Worm (Caenorhabditis elegans) whole organism, L1 larva: ENCODE results near the gene F58E2.5.

Source experiments
- C04F5.9 ChIP-seq: sonication (generic microtip); optimal IDR thresholded peaks from 2 replicates; lab custom pipeline; 2016; ENCODE audit warnings: missing genetic modification characterization, missing compliant biosample characterization
- F16B12.6 ChIP-seq: fragments of 150-350 bp; optimal IDR thresholded peaks from 2 replicates; lab custom pipeline; 2014; ENCODE audit warnings: missing biosample characterization, missing genetic modification characterization
- aha-1 ChIP-seq: fragments of 150-350 bp; optimal IDR thresholded peaks from 2 replicates; lab custom pipeline; 2014; ENCODE audit warnings: missing biosample characterization, missing genetic modification characterization
- alr-1 ChIP-seq: fragments of 200-800 bp; sonication (Bioruptor generic); optimal IDR thresholded peaks from 2 replicates; lab custom pipeline; 2018; ENCODE audit warnings: borderline replicate concordance, mild to moderate bottlenecking, missing genetic modification characterization, missing compliant biosample characterization
- ceh-63 ChIP-seq: fragments of 200-800 bp; sonication (Bioruptor generic); optimal IDR thresholded peaks from 2 replicates; lab custom pipeline; 2018; ENCODE audit warnings: mild to moderate bottlenecking, missing genetic modification characterization, missing compliant biosample characterization
- ceh-82 ChIP-seq, 3 experiments: fragments of 150-350 bp in 1 of 3; sonication (generic microtip) in 2 of 3; optimal IDR thresholded peaks; 2 replicates each; lab custom pipeline; 2014 to 2017; ENCODE audit warnings: missing biosample characterization in 3 of 3, missing genetic modification characterization in 3 of 3
- dpl-1 ChIP-seq, 3 experiments: fragments of 150-350 bp in 2 of 3; sonication (generic microtip) in 1 of 3; optimal IDR thresholded peaks; 2 replicates each; lab custom pipeline; 2014 to 2017; ENCODE audit warnings: missing biosample characterization in 3 of 3, missing genetic modification characterization in 3 of 3, missing genetic modification reagents in 3 of 3
- dsc-1 ChIP-seq: sonication (generic microtip); optimal IDR thresholded peaks from 2 replicates; lab custom pipeline; 2016; ENCODE audit warnings: mild to moderate bottlenecking, missing genetic modification characterization, missing compliant biosample characterization
- efl-1 ChIP-seq, 4 experiments: fragments of 150-350 bp; optimal IDR thresholded peaks in 3 of 4; peaks in 1 of 4; 1 replicate in 1 of 4; 2 replicates in 3 of 4; lab custom pipeline; 2014; ENCODE audit warnings: missing biosample characterization in 2 of 4, missing genetic modification characterization in 2 of 4, missing genetic modification reagents in 2 of 4
- egl-13 ChIP-seq: sonication (generic microtip); optimal IDR thresholded peaks from 2 replicates; lab custom pipeline; 2016; ENCODE audit warnings: missing genotype, missing genetic modification reagents, missing genetic modification characterization, missing compliant biosample characterization
- egl-27 ChIP-seq, 2 experiments: fragments of 150-350 bp in 1 of 2; sonication (generic microtip); optimal IDR thresholded peaks; 3 replicates each; lab custom pipeline; 2017 to 2018; ENCODE audit warnings: missing biosample characterization in 2 of 2, missing genetic modification characterization in 2 of 2, missing genetic modification reagents in 2 of 2
- elt-2 ChIP-seq: sonication (generic microtip); optimal IDR thresholded peaks from 2 replicates; lab custom pipeline; 2016; ENCODE audit warnings: missing genetic modification characterization, mild to moderate bottlenecking, inconsistent platforms, missing compliant biosample characterization, missing genetic modification reagents
- ets-5 ChIP-seq: fragments of 200-800 bp; sonication (Bioruptor generic); IDR thresholded peaks from 2 replicates; pipeline ENCODE4 v1.3.6; 2022; ENCODE audit warnings: missing genetic modification characterization, missing compliant biosample characterization
- fkh-10 ChIP-seq: sonication (generic microtip); optimal IDR thresholded peaks from 2 replicates; lab custom pipeline; 2017; ENCODE audit warnings: missing biosample characterization, missing genetic modification reagents, missing genetic modification characterization
- fkh-4 ChIP-seq: sonication (generic microtip); optimal IDR thresholded peaks from 2 replicates; lab custom pipeline; 2016; ENCODE audit warnings: missing compliant biosample characterization, missing genetic modification characterization, borderline replicate concordance
- fkh-8 ChIP-seq: sonication (generic microtip); optimal IDR thresholded peaks from 2 replicates; lab custom pipeline; 2016; ENCODE audit warnings: mild to moderate bottlenecking, missing genetic modification characterization, missing compliant biosample characterization
- fos-1 ChIP-seq: fragments of 150-350 bp; optimal IDR thresholded peaks from 2 replicates; lab custom pipeline; 2014; ENCODE audit warnings: missing biosample characterization, missing genetic modification characterization
- lin-15B ChIP-seq: fragments of 150-350 bp; sonication (generic microtip); optimal IDR thresholded peaks from 3 replicates; lab custom pipeline; 2014; ENCODE audit warnings: missing biosample characterization, missing genetic modification characterization
- lin-35 ChIP-seq, 2 experiments: fragments of 150-350 bp; optimal IDR thresholded peaks; 2 replicates each; lab custom pipeline; 2014; ENCODE audit warnings: missing biosample characterization in 2 of 2, missing genetic modification characterization in 2 of 2, missing genetic modification reagents in 2 of 2
- lin-39 ChIP-seq: fragments of 150-350 bp; optimal IDR thresholded peaks from 2 replicates; lab custom pipeline; 2014; ENCODE audit warnings: missing biosample characterization, missing genetic modification reagents, missing genetic modification characterization
- lsy-2 ChIP-seq, 2 experiments: fragments of 150-350 bp; optimal IDR thresholded peaks; 2 replicates each; lab custom pipeline; 2014; ENCODE audit warnings: missing biosample characterization in 2 of 2, missing genetic modification characterization in 2 of 2
- mdl-1 ChIP-seq, 2 experiments: fragments of 150-350 bp; optimal IDR thresholded peaks; 2 replicates each; lab custom pipeline; 2014 to 2017; ENCODE audit warnings: missing biosample characterization in 2 of 2, missing genetic modification characterization in 2 of 2, inconsistent platforms in 1 of 2
- mep-1 ChIP-seq: fragments of 150-350 bp; optimal IDR thresholded peaks from 2 replicates; lab custom pipeline; 2014; ENCODE audit warnings: missing biosample characterization, missing genetic modification characterization
- nhr-12 ChIP-seq: sonication (generic microtip); optimal IDR thresholded peaks from 2 replicates; lab custom pipeline; 2017; ENCODE audit warnings: missing biosample characterization, missing genetic modification characterization
- nhr-20 ChIP-seq: sonication (generic microtip); optimal IDR thresholded peaks from 2 replicates; lab custom pipeline; 2016; ENCODE audit warnings: mild to moderate bottlenecking, missing genetic modification characterization, missing compliant biosample characterization
- nhr-28 ChIP-seq: fragments of 150-350 bp; optimal IDR thresholded peaks from 2 replicates; lab custom pipeline; 2014; ENCODE audit warnings: missing biosample characterization, missing genetic modification characterization
- nhr-76 ChIP-seq: sonication (generic microtip); optimal IDR thresholded peaks from 2 replicates; lab custom pipeline; 2017; ENCODE audit warnings: missing biosample characterization, missing genetic modification characterization
- nhr-77 ChIP-seq: fragments of 150-350 bp; optimal IDR thresholded peaks from 2 replicates; lab custom pipeline; 2014; ENCODE audit warnings: missing biosample characterization, missing genetic modification characterization
- nhr-85 ChIP-seq: sonication (generic microtip); peaks from one replicate; lab custom pipeline; 2016; ENCODE audit warnings: missing genetic modification characterization, inconsistent platforms, missing compliant biosample characterization
- nhr-90 ChIP-seq: sonication (generic microtip); optimal IDR thresholded peaks from 2 replicates; lab custom pipeline; 2016; ENCODE audit warnings: mild to moderate bottlenecking, missing genetic modification characterization, missing compliant biosample characterization; ENCODE audit not compliant: poor library complexity
- pax-3 ChIP-seq: fragments of 200-800 bp; sonication (Bioruptor generic); optimal IDR thresholded peaks from 2 replicates; lab custom pipeline; 2018; ENCODE audit warnings: mild to moderate bottlenecking, missing genetic modification characterization, moderate library complexity, missing compliant biosample characterization
- pqm-1 ChIP-seq: sonication (generic microtip); optimal IDR thresholded peaks from 3 replicates; lab custom pipeline; 2017; ENCODE audit warnings: missing biosample characterization, missing genetic modification characterization
- skn-1 ChIP-seq: fragments of 150-350 bp; optimal IDR thresholded peaks from 2 replicates; lab custom pipeline; 2014; ENCODE audit warnings: missing biosample characterization, missing genetic modification characterization
- snpc-4 ChIP-seq: fragments of 150-350 bp; optimal IDR thresholded peaks from 2 replicates; lab custom pipeline; 2014; ENCODE audit warnings: missing biosample characterization, missing genetic modification characterization
- snu-23 ChIP-seq: sonication (generic microtip); optimal IDR thresholded peaks from 2 replicates; lab custom pipeline; 2016; ENCODE audit warnings: missing genetic modification characterization, missing compliant biosample characterization
- sup-37 ChIP-seq: fragments of 200-800 bp; sonication (Bioruptor generic); optimal IDR thresholded peaks from 2 replicates; lab custom pipeline; 2018; ENCODE audit warnings: mild to moderate bottlenecking, missing genetic modification characterization, missing compliant biosample characterization
- swsn-7 ChIP-seq: sonication (generic microtip); optimal IDR thresholded peaks from 2 replicates; lab custom pipeline; 2016; ENCODE audit warnings: missing genetic modification characterization, missing compliant biosample characterization
- tbx-2 ChIP-seq: sonication (generic microtip); optimal IDR thresholded peaks from 2 replicates; lab custom pipeline; 2016; ENCODE audit warnings: missing genetic modification characterization, missing compliant biosample characterization
- unc-130 ChIP-seq: fragments of 150-350 bp; optimal IDR thresholded peaks from 2 replicates; lab custom pipeline; 2017; ENCODE audit warnings: missing biosample characterization, missing genetic modification characterization, inconsistent platforms
- unc-30 ChIP-seq: sonication (generic microtip); optimal IDR thresholded peaks from 2 replicates; lab custom pipeline; 2017; ENCODE audit warnings: missing biosample characterization, missing genetic modification characterization
- unc-86 ChIP-seq: sonication (generic microtip); optimal IDR thresholded peaks from 2 replicates; lab custom pipeline; 2016; ENCODE audit warnings: missing genetic modification characterization, missing compliant biosample characterization
- unc-98 ChIP-seq: fragments of 200-800 bp; sonication (Bioruptor generic); IDR thresholded peaks from 2 replicates; pipeline ENCODE4 v1.3.6; 2022; ENCODE audit warnings: missing genetic modification characterization, missing compliant biosample characterization
- xbp-1 ChIP-seq: sonication (generic microtip); optimal IDR thresholded peaks from 2 replicates; lab custom pipeline; 2016; ENCODE audit warnings: missing genetic modification characterization, missing compliant biosample characterization
- zag-1 ChIP-seq: fragments of 150-350 bp; optimal IDR thresholded peaks from 2 replicates; lab custom pipeline; 2014; ENCODE audit warnings: missing biosample characterization, missing genetic modification characterization

Gene F58E2.5

DNA sequence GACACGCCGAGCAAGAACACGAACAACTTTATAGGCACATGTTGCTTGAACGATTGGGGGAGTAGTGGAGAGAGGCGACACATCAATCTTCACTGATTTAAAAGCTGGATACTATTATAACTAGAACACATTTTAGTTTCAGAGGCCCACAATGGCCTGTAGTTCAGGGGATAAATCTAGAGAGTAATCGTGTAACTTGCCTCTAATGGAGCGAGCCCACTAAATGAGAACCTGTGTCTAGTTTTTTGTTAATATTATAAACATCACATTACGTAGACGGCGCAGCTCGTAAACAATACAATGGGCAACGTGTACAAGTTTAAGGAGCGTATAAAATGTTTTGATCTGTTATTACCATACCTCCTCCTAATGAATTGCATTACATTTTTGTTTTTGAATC, at the start of gene F58E2.5:
Gene F58E2.5 (plus strand): TSS at position 301 of the 400 bp plus-strand sequence.
- TF ChIP-seq ceh-63 (GFP tag; lab: Kevin White, UChicago) (no peak), elt-2 (no peak), xbp-1 (tag; lab: Kevin White, UChicago) (no peak), egl-13 (tag; lab: Kevin White, UChicago) (no peak), nhr-90 (tag; lab: Kevin White, UChicago) (no peak), fkh-8 (no peak), nhr-20 (no peak), nhr-12 (no peak), egl-27 (tag; optimal IDR thresholded peaks at IDR 0.05; lab: Kevin White, UChicago) (no peak), unc-98 (no peak), mdl-1 (tag; optimal IDR thresholded peaks at IDR 0.05; lab: Kevin White, UChicago) (no peak), ets-5 (GFP tag; lab: Robert Waterston, UW) (no peak), fos-1 (tag; lab: Kevin White, UChicago) (no peak), ceh-82 (tag; optimal IDR thresholded peaks at IDR 0.05; lab: Kevin White, UChicago) (no peak), fkh-4 (no peak)
- TF ChIP-seq, all 84 proteins: peak for 0

DNA sequence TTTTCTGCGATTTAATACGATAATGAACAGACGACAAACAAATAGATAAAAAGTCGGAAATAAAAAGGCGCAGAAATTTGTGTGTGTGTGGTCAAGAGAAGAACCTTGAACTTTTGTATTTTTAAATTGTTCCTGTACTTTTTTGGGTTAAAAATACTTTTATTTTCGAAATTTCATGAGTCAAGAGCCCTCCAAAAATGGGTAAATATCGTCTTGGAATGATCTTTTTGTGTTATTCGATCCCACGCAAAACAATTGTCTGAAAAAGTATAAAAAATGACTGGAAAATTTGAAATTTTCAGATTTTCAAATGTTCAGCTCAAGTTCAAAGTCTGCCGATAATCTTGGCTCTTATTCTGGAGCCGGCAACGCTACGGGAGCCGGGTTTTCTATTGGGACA, 49.1 kb upstream of the F58E2.5 start, which contains the start of gene C04C3.14:
Gene C04C3.14 (plus strand): TSS at position 301 of the 400 bp plus-strand sequence.
- TF ChIP-seq aha-1 (tag; lab: Kevin White, UChicago) (no peak), mdl-1 (tag; optimal IDR thresholded peaks at IDR 0.05; lab: Kevin White, UChicago) (no peak), alr-1 (tag; lab: Kevin White, UChicago) (no peak), sup-37 (GFP tag; lab: Kevin White, UChicago) (no peak)

DNA sequence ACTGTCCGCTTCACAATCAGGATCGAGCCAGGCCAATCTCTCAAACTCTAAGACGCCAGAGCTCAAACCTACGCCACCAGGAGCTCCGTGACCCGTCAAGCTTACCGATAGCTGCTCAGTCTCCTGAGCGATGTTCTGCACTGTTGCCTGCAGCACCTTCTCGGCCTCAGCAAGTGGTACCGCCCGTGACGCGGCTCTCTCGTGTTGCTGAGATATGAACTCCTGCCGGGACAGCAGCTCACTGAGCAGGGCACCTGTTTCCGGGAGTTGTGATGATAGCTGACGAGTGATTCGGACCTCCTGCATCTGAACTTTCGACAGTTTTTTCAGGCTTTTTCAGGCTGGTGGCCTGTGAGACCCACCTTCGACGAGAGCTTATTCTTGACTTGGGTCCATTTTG, 46.6 kb upstream of the F58E2.5 start:
- TF ChIP-seq pqm-1 (tag; lab: Kevin White, UChicago) (no peak), fkh-10 (GFP tag; lab: Kevin White, UChicago) (no peak), snpc-4 (tag; lab: Kevin White, UChicago) (no peak), lin-15B (tag; lab: Kevin White, UChicago) (no peak), nhr-20 (no peak), egl-27 (tag; optimal IDR thresholded peaks at IDR 0.05; lab: Kevin White, UChicago) (no peak), lin-39 (tag; lab: Kevin White, UChicago) (no peak), nhr-28 (tag; lab: Kevin White, UChicago) (no peak)

DNA sequence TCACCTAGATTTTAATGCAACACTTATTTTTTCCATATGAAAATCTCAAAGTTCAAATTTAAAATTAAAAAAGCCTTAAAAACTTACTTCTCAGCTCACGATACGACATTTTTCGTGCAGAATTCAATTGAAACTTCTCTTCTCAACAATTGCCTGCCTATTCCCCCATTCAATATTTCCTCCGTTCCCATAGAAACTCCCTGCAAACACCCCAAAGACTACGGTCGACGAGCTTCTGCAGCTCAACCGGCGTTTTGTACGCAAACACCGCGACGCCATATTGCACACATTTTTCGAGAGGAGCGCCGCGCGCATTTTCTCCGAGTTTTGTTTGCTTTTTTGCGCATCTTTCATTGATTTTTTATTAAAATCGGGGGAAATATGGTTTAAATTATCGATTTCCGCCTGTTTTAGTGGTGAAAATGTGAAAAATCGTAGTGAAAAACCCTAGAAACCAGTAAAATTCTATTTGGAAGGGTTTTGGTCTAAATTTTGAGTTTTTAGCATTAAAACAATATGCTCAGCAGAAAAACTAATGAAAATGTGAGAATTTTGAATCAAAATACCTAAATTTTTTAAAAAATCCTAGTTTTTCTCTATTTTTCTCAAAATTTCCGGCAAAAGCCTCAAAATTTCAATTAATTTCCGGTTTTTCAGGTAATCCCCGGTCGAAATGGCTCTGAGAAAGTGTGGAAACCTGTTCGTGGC, 45.5 kb upstream of the F58E2.5 start, which contains the start of the genes dyf-3 and pdhb-1:
Gene dyf-3 (minus strand): TSS at position 217 of the 708 bp plus-strand sequence.
Gene pdhb-1 (plus strand): TSS at position 658 of the 708 bp plus-strand sequence.
- TF ChIP-seq efl-1 (optimal IDR thresholded peaks at IDR 0.05; lab: Kevin White, UChicago) (peak; percentile 46 to 61), efl-1 (GFP tag; optimal IDR thresholded peaks at IDR 0.05 in 1 of 2; lab: Kevin White, UChicago) (peak; percentile 56 to 94), tbx-2 (tag; lab: Kevin White, UChicago) (peak; percentile 41), snu-23 (GFP tag; lab: Kevin White, UChicago) (peak; percentile 38), F16B12.6 (tag; lab: Kevin White, UChicago) (peak; percentile 92), nhr-77 (tag; lab: Kevin White, UChicago) (peak; percentile 29), skn-1 (tag; lab: Kevin White, UChicago) (no peak), fkh-10 (GFP tag; lab: Kevin White, UChicago) (peak; percentile 4), unc-130 (tag; lab: Kevin White, UChicago) (peak; percentile 23), unc-30 (tag; lab: Kevin White, UChicago) (no peak), dpl-1 (GFP tag; optimal IDR thresholded peaks at IDR 0.05; lab: Kevin White, UChicago) (peak; percentile 37 to 56 (median 48)), pax-3 (tag; lab: Kevin White, UChicago) (no peak), nhr-20 (no peak), nhr-76 (tag; lab: Kevin White, UChicago) (no peak), mdl-1 (tag; optimal IDR thresholded peaks at IDR 0.05; lab: Kevin White, UChicago) (peak in 1 of 2 experiments; percentile 37), C04F5.9 (tag; lab: Kevin White, UChicago) (no peak), lsy-2 (tag; optimal IDR thresholded peaks at IDR 0.05; lab: Kevin White, UChicago) (peak; percentile 88 to 97), ceh-82 (tag; optimal IDR thresholded peaks at IDR 0.05; lab: Kevin White, UChicago) (peak in 1 of 3 experiments; percentile 48), unc-86 (tag; lab: Kevin White, UChicago) (peak; percentile 11), zag-1 (tag; lab: Kevin White, UChicago) (no peak), nhr-85 (peak; percentile 69), lin-35 (GFP tag; optimal IDR thresholded peaks at IDR 0.05; lab: Kevin White, UChicago) (peak; percentile 26 to 59), fkh-8 (peak; percentile 54), xbp-1 (tag; lab: Kevin White, UChicago) (peak; percentile 10), mep-1 (peak; percentile 40), swsn-7 (tag; lab: Kevin White, UChicago) (no peak), dsc-1 (tag; lab: Kevin White, UChicago) (peak; percentile 16)
